Fruit fly (Drosophila melanogaster): ENCODE measurements around the gene CG34425.

DNA sequence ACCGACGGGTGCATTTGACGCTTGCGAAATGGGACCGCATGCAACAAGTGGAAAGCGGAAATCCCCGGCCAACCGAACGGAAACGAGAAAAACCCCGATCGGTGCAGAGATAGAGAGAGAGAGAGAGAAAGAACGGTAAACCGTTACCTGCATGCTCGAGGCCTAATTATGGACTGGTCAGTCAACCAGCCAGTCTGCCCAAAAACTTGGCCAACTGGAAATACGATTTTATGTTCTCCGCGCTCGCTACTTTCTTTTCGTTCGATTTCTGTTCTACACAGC lies 33.5 kb downstream of the CG34425 start:
- no peak for TF ChIP-seq CTCF (optimal IDR thresholded peaks at IDR 0.05)
- no peak for TF ChIP-seq CG8478 (optimal IDR thresholded peaks at IDR 0.05)
